Worm (Caenorhabditis elegans) whole organism, late embryonic: ENCODE measurements around the gene inx-1.
A peak's percentile ranks its signal among the peaks of the same experiment; 100 is the strongest.

Experiments used
- C38D4.7 ChIP-seq: fragments of 200-800 bp; sonication (Bioruptor generic); optimal IDR thresholded peaks from 2 replicates; lab custom pipeline; 2018; ENCODE audit warnings: mild to moderate bottlenecking, missing genetic modification characterization, moderate library complexity, missing compliant biosample characterization
- K02D7.2 ChIP-seq: sonication (generic microtip); optimal IDR thresholded peaks from 2 replicates; lab custom pipeline; 2017; ENCODE audit warnings: mild to moderate bottlenecking, missing genetic modification characterization, missing compliant biosample characterization
- T23F11.4 ChIP-seq: fragments of 200-800 bp; sonication (Bioruptor generic); optimal IDR thresholded peaks from 2 replicates; lab custom pipeline; 2018; ENCODE audit warnings: mild to moderate bottlenecking, missing genetic modification characterization, missing compliant biosample characterization
- Y22D7AL.16 ChIP-seq: sonication (generic microtip); optimal IDR thresholded peaks from 2 replicates; lab custom pipeline; 2016; ENCODE audit warnings: missing genetic modification characterization, missing compliant biosample characterization
- ama-1 ChIP-seq: fragments of 150-350 bp; optimal IDR thresholded peaks from 2 replicates; lab custom pipeline; 2014
- ceh-19 ChIP-seq: fragments of 200-800 bp; sonication (Bioruptor generic); optimal IDR thresholded peaks from 2 replicates; lab custom pipeline; 2018; ENCODE audit warnings: mild to moderate bottlenecking, missing genetic modification characterization, missing compliant biosample characterization
- ceh-2 ChIP-seq: sonication (generic microtip); optimal IDR thresholded peaks from 2 replicates; lab custom pipeline; 2016; ENCODE audit warnings: missing genotype, missing genetic modification characterization, missing compliant biosample characterization
- ceh-31 ChIP-seq: sonication (generic microtip); optimal IDR thresholded peaks from 2 replicates; lab custom pipeline; 2016; ENCODE audit warnings: missing genetic modification characterization, missing compliant biosample characterization
- ceh-34 ChIP-seq: sonication (generic microtip); optimal IDR thresholded peaks from 2 replicates; lab custom pipeline; 2016; ENCODE audit warnings: mild to moderate bottlenecking, missing genetic modification characterization, missing compliant biosample characterization
- ceh-45 ChIP-seq: fragments of 200-800 bp; sonication (Bioruptor generic); IDR thresholded peaks from 2 replicates; pipeline ENCODE4 v1.3.6; 2022; ENCODE audit warnings: missing genetic modification reagents, missing genetic modification characterization, missing compliant biosample characterization
- ceh-9 ChIP-seq: sonication (generic microtip); optimal IDR thresholded peaks from 2 replicates; lab custom pipeline; 2016; ENCODE audit warnings: mild to moderate bottlenecking, missing genetic modification characterization, inconsistent platforms, missing compliant biosample characterization
- che-1 ChIP-seq: sonication (generic microtip); optimal IDR thresholded peaks from 2 replicates; lab custom pipeline; 2016; ENCODE audit warnings: mild to moderate bottlenecking, missing genetic modification characterization, missing compliant biosample characterization
- dve-1 ChIP-seq: sonication (generic microtip); optimal IDR thresholded peaks from 2 replicates; lab custom pipeline; 2017; ENCODE audit warnings: antibody characterized with exemption, mild to moderate bottlenecking, missing genetic modification characterization, missing compliant biosample characterization
- elt-2 ChIP-seq: sonication (generic microtip); optimal IDR thresholded peaks from 2 replicates; lab custom pipeline; 2016; ENCODE audit warnings: missing genetic modification reagents, missing genetic modification characterization, missing compliant biosample characterization
- elt-4 ChIP-seq: sonication (generic microtip); optimal IDR thresholded peaks from 2 replicates; lab custom pipeline; 2016; ENCODE audit warnings: missing genetic modification characterization, missing compliant biosample characterization
- ets-4 ChIP-seq: sonication (generic microtip); optimal IDR thresholded peaks from 2 replicates; lab custom pipeline; 2016; ENCODE audit warnings: missing genetic modification characterization, missing compliant biosample characterization
- eyg-1 ChIP-seq: sonication (generic microtip); optimal IDR thresholded peaks from 2 replicates; lab custom pipeline; 2016; ENCODE audit warnings: missing genotype, missing genetic modification characterization, missing compliant biosample characterization
- fax-1 ChIP-seq: sonication (generic microtip); optimal IDR thresholded peaks from 2 replicates; lab custom pipeline; 2016; ENCODE audit warnings: missing genotype, missing genetic modification characterization, missing compliant biosample characterization
- fkh-6 ChIP-seq: sonication (generic microtip); optimal IDR thresholded peaks from 2 replicates; lab custom pipeline; 2016; ENCODE audit warnings: missing genetic modification characterization, missing compliant biosample characterization
- gmeb-2 ChIP-seq: sonication (generic microtip); optimal IDR thresholded peaks from 2 replicates; lab custom pipeline; 2016; ENCODE audit warnings: missing genetic modification characterization, inconsistent platforms, missing compliant biosample characterization
- hlh-13 ChIP-seq: fragments of 200-800 bp; sonication (Bioruptor generic); optimal IDR thresholded peaks from 2 replicates; lab custom pipeline; 2018; ENCODE audit warnings: mild to moderate bottlenecking, missing genetic modification characterization, missing compliant biosample characterization
- hlh-15 ChIP-seq: sonication (generic microtip); optimal IDR thresholded peaks from 2 replicates; lab custom pipeline; 2016; ENCODE audit warnings: missing genetic modification characterization, missing compliant biosample characterization
- hlh-30 ChIP-seq: sonication (generic microtip); optimal IDR thresholded peaks from 2 replicates; lab custom pipeline; 2017; ENCODE audit warnings: antibody characterized with exemption, missing genetic modification characterization, missing compliant biosample characterization; ENCODE audit not compliant: insufficient read depth
- hlh-6 ChIP-seq: sonication (generic microtip); optimal IDR thresholded peaks from 2 replicates; lab custom pipeline; 2016; ENCODE audit warnings: missing genotype, missing genetic modification characterization, missing compliant biosample characterization
- hlh-8 ChIP-seq: sonication (generic microtip); optimal IDR thresholded peaks from 2 replicates; lab custom pipeline; 2016; ENCODE audit warnings: missing genotype, missing genetic modification characterization, missing compliant biosample characterization
- lim-6 ChIP-seq: sonication (generic microtip); optimal IDR thresholded peaks from 2 replicates; lab custom pipeline; 2016; ENCODE audit warnings: missing genetic modification characterization, missing compliant biosample characterization
- lin-11 ChIP-seq: fragments of 200-800 bp; sonication (Bioruptor generic); optimal IDR thresholded peaks from 2 replicates; lab custom pipeline; 2018; ENCODE audit warnings: mild to moderate bottlenecking, missing genetic modification characterization, missing compliant biosample characterization
- mec-3 ChIP-seq: sonication (generic microtip); optimal IDR thresholded peaks from 2 replicates; lab custom pipeline; 2016; ENCODE audit warnings: borderline replicate concordance, missing genetic modification characterization, missing compliant biosample characterization
- nfya-1 ChIP-seq: sonication (generic microtip); optimal IDR thresholded peaks from 2 replicates; lab custom pipeline; 2017; ENCODE audit warnings: missing genetic modification characterization, mild to moderate bottlenecking, missing compliant biosample characterization, antibody characterized with exemption, moderate library complexity
- nhr-11 ChIP-seq: fragments of 150-350 bp; optimal IDR thresholded peaks from 2 replicates; lab custom pipeline; 2014; ENCODE audit warnings: missing biosample characterization, missing genetic modification characterization
- nhr-232 ChIP-seq: sonication (generic microtip); optimal IDR thresholded peaks from 2 replicates; lab custom pipeline; 2016; ENCODE audit warnings: missing genetic modification characterization, missing compliant biosample characterization
- npax-4 ChIP-seq: sonication (generic microtip); optimal IDR thresholded peaks from 2 replicates; lab custom pipeline; 2016; ENCODE audit warnings: missing genetic modification characterization, missing compliant biosample characterization
- odd-2 ChIP-seq: sonication (generic microtip); optimal IDR thresholded peaks from 2 replicates; lab custom pipeline; 2017; ENCODE audit warnings: antibody characterized with exemption, mild to moderate bottlenecking, missing genetic modification characterization, missing compliant biosample characterization
- pag-3 ChIP-seq: sonication (generic microtip); optimal IDR thresholded peaks from 2 replicates; lab custom pipeline; 2016; ENCODE audit warnings: missing compliant biosample characterization, missing genetic modification characterization, borderline replicate concordance
- pha-4 ChIP-seq: fragments of 150-350 bp; optimal IDR thresholded peaks from 2 replicates; lab custom pipeline; 2018; ENCODE audit warnings: missing biosample characterization, missing genetic modification reagents, missing genetic modification characterization
- pqm-1 ChIP-seq: sonication (generic microtip); optimal IDR thresholded peaks from 2 replicates; lab custom pipeline; 2016; ENCODE audit warnings: missing genetic modification characterization, missing compliant biosample characterization
- pros-1 ChIP-seq: fragments of 150-350 bp; optimal IDR thresholded peaks from 2 replicates; lab custom pipeline; 2014; ENCODE audit warnings: missing biosample characterization, missing genetic modification reagents, missing genetic modification characterization
- ref-2 ChIP-seq: sonication (generic microtip); optimal IDR thresholded peaks from 2 replicates; lab custom pipeline; 2016; ENCODE audit warnings: missing genetic modification characterization, missing compliant biosample characterization
- sdc-2 ChIP-seq: sonication (generic microtip); optimal IDR thresholded peaks from 2 replicates; lab custom pipeline; 2016; ENCODE audit warnings: missing genotype, missing genetic modification characterization, missing compliant biosample characterization
- sox-4 ChIP-seq: sonication (generic microtip); optimal IDR thresholded peaks from 2 replicates; lab custom pipeline; 2017; ENCODE audit warnings: mild to moderate bottlenecking, missing genetic modification characterization, inconsistent platforms, missing compliant biosample characterization
- syd-9 ChIP-seq: sonication (generic microtip); optimal IDR thresholded peaks from 2 replicates; lab custom pipeline; 2016; ENCODE audit warnings: mild to moderate bottlenecking, missing genetic modification characterization, moderate library complexity, missing compliant biosample characterization
- ttx-3 ChIP-seq: sonication (generic microtip); optimal IDR thresholded peaks from 2 replicates; lab custom pipeline; 2016; ENCODE audit warnings: missing genetic modification reagents, missing genetic modification characterization, missing compliant biosample characterization
- unc-3 ChIP-seq, 2 experiments: fragments of 200-800 bp in 1 of 2; sonication (Bioruptor generic) in 1 of 2; sonication (generic microtip) in 1 of 2; conservative IDR thresholded peaks in 1 of 2; optimal IDR thresholded peaks in 1 of 2; 2 replicates each; pipeline versions ENCODE4 v1.3.6 to Lab custom; 2016 to 2022; ENCODE audit warnings: missing compliant biosample characterization in 2 of 2, missing genetic modification characterization in 2 of 2, missing genetic modification reagents in 1 of 2
- unc-42 ChIP-seq: sonication (generic microtip); optimal IDR thresholded peaks from 2 replicates; lab custom pipeline; 2016; ENCODE audit warnings: missing genotype, missing genetic modification characterization, missing compliant biosample characterization
- unc-55 ChIP-seq: sonication (generic microtip); optimal IDR thresholded peaks from 2 replicates; lab custom pipeline; 2017; ENCODE audit warnings: missing biosample characterization, missing genetic modification reagents, missing genetic modification characterization
- unc-86 ChIP-seq: sonication (generic microtip); optimal IDR thresholded peaks from 2 replicates; lab custom pipeline; 2016; ENCODE audit warnings: missing genetic modification characterization, missing compliant biosample characterization
- zip-5 ChIP-seq: sonication (generic microtip); optimal IDR thresholded peaks from 2 replicates; lab custom pipeline; 2016; ENCODE audit warnings: missing genetic modification characterization, missing compliant biosample characterization

Gene inx-1

ce11 chrX:6953339-6953738 lies 2.9 kb downstream of the inx-1 start:
- TF ChIP-seq gmeb-2 (tag; lab: Kevin White, UChicago) = no peak
- TF ChIP-seq elt-4 (tag; lab: Kevin White, UChicago) = no peak
- no peak for TF ChIP-seq zip-5 (tag; lab: Kevin White, UChicago)
- TF ChIP-seq npax-4 (tag; lab: Kevin White, UChicago) = no peak
- no peak for TF ChIP-seq fkh-6
- no peak for TF ChIP-seq syd-9
- TF ChIP-seq pag-3 (tag; lab: Kevin White, UChicago) = no peak
- no peak for TF ChIP-seq nfya-1 (tag; lab: Kevin White, UChicago)
- TF ChIP-seq ama-1 (lab: Kevin White, UChicago) = no peak
- no peak for TF ChIP-seq C38D4.7 (GFP tag; lab: Kevin White, UChicago)
- peak; percentile 61 for TF ChIP-seq ceh-31 (tag; lab: Kevin White, UChicago)
- no peak for TF ChIP-seq ceh-34 (tag; lab: Kevin White, UChicago)
- TF ChIP-seq sox-4 (tag; lab: Kevin White, UChicago) = peak; percentile 18
- TF ChIP-seq che-1 (tag; lab: Kevin White, UChicago) = no peak
- no peak for TF ChIP-seq ttx-3 (tag; lab: Kevin White, UChicago)
- no peak for TF ChIP-seq K02D7.2 (tag; lab: Kevin White, UChicago)
- no peak for TF ChIP-seq lim-6 (tag; lab: Kevin White, UChicago)
- TF ChIP-seq Y22D7AL.16 (tag; lab: Kevin White, UChicago) = no peak
- no peak for TF ChIP-seq fax-1 (tag; lab: Kevin White, UChicago)
- TF ChIP-seq dve-1 (tag; lab: Kevin White, UChicago) = no peak
- no peak for TF ChIP-seq ceh-9
- no peak for TF ChIP-seq pqm-1 (tag; lab: Kevin White, UChicago)
- peak; percentile 8 for TF ChIP-seq hlh-6
- TF ChIP-seq hlh-8 (tag; lab: Kevin White, UChicago) = no peak
- TF ChIP-seq ref-2 (tag; lab: Kevin White, UChicago) = peak; percentile 31
- no peak for TF ChIP-seq lin-11 (tag; lab: Kevin White, UChicago)
- TF ChIP-seq unc-86 = no peak
- TF ChIP-seq hlh-30 (tag; lab: Kevin White, UChicago) = no peak
- TF ChIP-seq mec-3 (tag; lab: Kevin White, UChicago) = no peak
- no peak for TF ChIP-seq ets-4
- peak; percentile 10 for TF ChIP-seq unc-42 (tag; lab: Kevin White, UChicago)

- TF ChIP-seq odd-2 = no peak
- TF ChIP-seq hlh-13 (GFP tag; lab: Kevin White, UChicago) = no peak
- TF ChIP-seq T23F11.4 (GFP tag; lab: Kevin White, UChicago) = no peak
- no peak for TF ChIP-seq hlh-15 (tag; lab: Kevin White, UChicago)
- TF ChIP-seq gmeb-2 (tag; lab: Kevin White, UChicago) = no peak
- no peak for TF ChIP-seq npax-4 (tag; lab: Kevin White, UChicago)
- no peak for TF ChIP-seq unc-42 (tag; lab: Kevin White, UChicago)
- TF ChIP-seq hlh-30 (tag; lab: Kevin White, UChicago) = no peak
- TF ChIP-seq unc-3 (GFP tag; conservative IDR thresholded peaks at IDR 0.05; lab: Robert Waterston, UW) = no peak
- no peak for TF ChIP-seq unc-3 (tag; optimal IDR thresholded peaks at IDR 0.05; lab: Kevin White, UChicago)
- TF ChIP-seq che-1 (tag; lab: Kevin White, UChicago) = no peak
- TF ChIP-seq C38D4.7 (GFP tag; lab: Kevin White, UChicago) = no peak
- no peak for TF ChIP-seq ceh-45 (GFP tag; lab: Robert Waterston, UW)
- no peak for TF ChIP-seq syd-9
- TF ChIP-seq eyg-1 = no peak
- TF ChIP-seq pros-1 (tag; lab: Kevin White, UChicago) = no peak
Observed at ce11 chrX:6946789-6947188, 9.4 kb downstream of the inx-1 start.

DNA sequence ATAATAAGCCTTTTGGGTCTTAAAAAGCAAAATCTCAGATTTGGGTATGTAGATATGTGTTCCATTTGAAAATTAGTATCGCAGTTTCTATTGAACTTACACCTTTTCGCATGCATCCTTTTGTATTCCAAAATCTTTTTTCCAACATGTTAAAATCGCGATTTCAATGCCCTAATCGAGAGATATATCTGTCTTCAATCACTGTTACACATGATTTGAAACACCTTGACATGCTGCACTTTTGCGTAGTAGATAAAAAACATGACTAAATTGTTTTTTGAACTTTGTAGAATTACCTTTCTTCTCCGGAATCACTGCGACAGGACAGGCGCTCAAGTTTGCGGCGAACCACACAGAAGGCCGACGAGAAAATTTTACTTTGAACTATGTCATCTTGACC lies 14.5 kb downstream of the inx-1 start:
- TF ChIP-seq nhr-232 (tag; lab: Kevin White, UChicago) = no peak
- no peak for TF ChIP-seq ceh-2
- no peak for TF ChIP-seq sdc-2 (tag; lab: Kevin White, UChicago)
- TF ChIP-seq elt-4 (tag; lab: Kevin White, UChicago) = no peak
- no peak for TF ChIP-seq eyg-1
- no peak for TF ChIP-seq unc-42 (tag; lab: Kevin White, UChicago)
- no peak for TF ChIP-seq lin-11 (tag; lab: Kevin White, UChicago)
- TF ChIP-seq zip-5 (tag; lab: Kevin White, UChicago) = no peak
- no peak for TF ChIP-seq unc-55
- no peak for TF ChIP-seq ceh-45 (GFP tag; lab: Robert Waterston, UW)
- TF ChIP-seq sox-4 (tag; lab: Kevin White, UChicago) = no peak
- no peak for TF ChIP-seq elt-2 (tag; lab: Kevin White, UChicago)
- TF ChIP-seq pros-1 (tag; lab: Kevin White, UChicago) = no peak
- TF ChIP-seq ceh-34 (tag; lab: Kevin White, UChicago) = no peak
- no peak for TF ChIP-seq hlh-8 (tag; lab: Kevin White, UChicago)
- TF ChIP-seq ama-1 (lab: Kevin White, UChicago) = no peak
- no peak for TF ChIP-seq nhr-11 (tag; lab: Kevin White, UChicago)
- TF ChIP-seq pha-4 (tag; lab: Kevin White, UChicago) = no peak
- TF ChIP-seq ceh-19 (GFP tag; lab: Kevin White, UChicago) = no peak
